Worm (Caenorhabditis elegans): ENCODE data around the gene swan-1.

Gene swan-1

ce11 chrV:13789362-13789761, 17.7 kb downstream of the swan-1 start (continued):
- peak; percentile 16 for TF ChIP-seq zip-4 (GFP tag; optimal IDR thresholded peaks at IDR 0.05)
- TF ChIP-seq lin-14 (GFP tag; optimal IDR thresholded peaks at IDR 0.05): peak; percentile 98
- no peak for TF ChIP-seq Y116A8C.19 (tag; optimal IDR thresholded peaks at IDR 0.05; ENCODE audit: borderline replicate concordance)
- peak; percentile 73 for TF ChIP-seq lir-3 (tag; optimal IDR thresholded peaks at IDR 0.05; ENCODE audit: poor library complexity)
- TF ChIP-seq nhr-77 (tag; optimal IDR thresholded peaks at IDR 0.05): peak; percentile 87
- TF ChIP-seq mep-1 (tag; optimal IDR thresholded peaks at IDR 0.05): peak; percentile 77
- peak; percentile 75 for TF ChIP-seq elt-2 (tag; optimal IDR thresholded peaks at IDR 0.05)
- TF ChIP-seq swsn-7 (tag; optimal IDR thresholded peaks at IDR 0.05): peak; percentile 81
- peak; percentile 57 to 92 (median 83) for TF ChIP-seq ceh-82 (tag; optimal IDR thresholded peaks at IDR 0.05)
- peak; percentile 65 for TF ChIP-seq blmp-1 (tag; optimal IDR thresholded peaks at IDR 0.05)
- TF ChIP-seq nhr-85 (tag): peak; percentile 75
- TF ChIP-seq ces-1 (GFP tag; optimal IDR thresholded peaks at IDR 0.05): no peak
- TF ChIP-seq lin-13 (GFP tag; optimal IDR thresholded peaks at IDR 0.05): peak; percentile 74
- TF ChIP-seq C34B4.2 (tag; optimal IDR thresholded peaks at IDR 0.05): no peak
- no peak for TF ChIP-seq irx-1 (tag; optimal IDR thresholded peaks at IDR 0.05)
- TF ChIP-seq F16B12.6 (tag; optimal IDR thresholded peaks at IDR 0.05): peak; percentile 19
- TF ChIP-seq fkh-4 (tag; optimal IDR thresholded peaks at IDR 0.05; ENCODE audit: borderline replicate concordance): no peak
- peak; percentile 87 for TF ChIP-seq tbx-2 (tag; optimal IDR thresholded peaks at IDR 0.05)
- TF ChIP-seq ceh-63 (GFP tag; optimal IDR thresholded peaks at IDR 0.05): no peak
- peak; percentile 70 for TF ChIP-seq isw-1 (GFP tag; IDR thresholded peaks at IDR 0.05)
- peak; percentile 66 for TF ChIP-seq mef-2 (tag; optimal IDR thresholded peaks at IDR 0.05)
- TF ChIP-seq unc-62 (GFP tag; optimal IDR thresholded peaks at IDR 0.05): no peak
- TF ChIP-seq fos-1 (tag; optimal IDR thresholded peaks at IDR 0.05): peak; percentile 76
- no peak for TF ChIP-seq vab-15 (tag; optimal IDR thresholded peaks at IDR 0.05)
- TF ChIP-seq sup-37 (GFP tag; optimal IDR thresholded peaks at IDR 0.05): no peak
- no peak for TF ChIP-seq nhr-76 (tag; optimal IDR thresholded peaks at IDR 0.05)
- no peak for TF ChIP-seq ets-5 (GFP tag; IDR thresholded peaks at IDR 0.05)
- no peak for TF ChIP-seq ceh-90 (tag; optimal IDR thresholded peaks at IDR 0.05)
- peak; percentile 21 to 68 for TF ChIP-seq egl-27 (tag; optimal IDR thresholded peaks at IDR 0.05)
- TF ChIP-seq zag-1 (tag; optimal IDR thresholded peaks at IDR 0.05): no peak
- TF ChIP-seq ama-1 (optimal IDR thresholded peaks at IDR 0.05): peak; percentile 15
- peak; percentile 55 for TF ChIP-seq grh-1 (GFP tag; IDR thresholded peaks at IDR 0.05)
- peak; percentile 76 to 84 for TF ChIP-seq efl-1 (optimal IDR thresholded peaks at IDR 0.05)
- peak; percentile 61 to 95 for TF ChIP-seq efl-1 (GFP tag; optimal IDR thresholded peaks at IDR 0.05 in 1 of 2)
- TF ChIP-seq unc-30 (tag; optimal IDR thresholded peaks at IDR 0.05): no peak
- TF ChIP-seq snpc-4 (tag; optimal IDR thresholded peaks at IDR 0.05): peak; percentile 39
- peak; percentile 80 for TF ChIP-seq rnt-1 (tag; optimal IDR thresholded peaks at IDR 0.05)
- TF ChIP-seq nhr-19 (GFP tag; conservative IDR thresholded peaks at IDR 0.05): peak; percentile 84
- peak; percentile 95 for TF ChIP-seq nhr-71 (tag; optimal IDR thresholded peaks at IDR 0.05)
- peak; percentile 77 for TF ChIP-seq egl-13 (tag; optimal IDR thresholded peaks at IDR 0.05)
- TF ChIP-seq ceh-8 (GFP tag; optimal IDR thresholded peaks at IDR 0.05): no peak
- TF ChIP-seq nhr-28 (tag; optimal IDR thresholded peaks at IDR 0.05): no peak
- peak; percentile 83 for TF ChIP-seq unc-86 (tag; optimal IDR thresholded peaks at IDR 0.05)
- TF ChIP-seq ceh-88 (GFP tag; IDR thresholded peaks at IDR 0.05): peak; percentile 66
- TF ChIP-seq sptf-1 (tag; optimal IDR thresholded peaks at IDR 0.05): no peak
- TF ChIP-seq nhr-84 (tag; optimal IDR thresholded peaks at IDR 0.05): no peak
- no peak for TF ChIP-seq mab-9 (GFP tag; IDR thresholded peaks at IDR 0.05)
